Worm (Caenorhabditis elegans) whole organism, L3 larva: ENCODE measurements around the gene tbc-17.

Experiments
- elt-3 ChIP-seq, 3 experiments: fragments of 150-350 bp in 1 of 3; sonication (generic microtip) in 2 of 3; optimal IDR thresholded peaks; 2 replicates in 2 of 3; 4 replicates in 1 of 3; lab custom pipeline; 2014 to 2017; ENCODE audit warnings: missing biosample characterization in 3 of 3, missing genetic modification characterization in 3 of 3
- fos-1 ChIP-seq: fragments of 150-350 bp; optimal IDR thresholded peaks from 2 replicates; lab custom pipeline; 2014; ENCODE audit warnings: missing biosample characterization, missing genetic modification characterization
- nhr-23 ChIP-seq: fragments of 150-350 bp; optimal IDR thresholded peaks from 2 replicates; lab custom pipeline; 2014; ENCODE audit warnings: missing biosample characterization, missing genetic modification reagents, missing genetic modification characterization
- nhr-76 ChIP-seq: fragments of 150-350 bp; sonication (generic microtip); optimal IDR thresholded peaks from 5 replicates; lab custom pipeline; 2014; ENCODE audit warnings: missing biosample characterization, missing genetic modification characterization
- nhr-77 ChIP-seq: fragments of 150-350 bp; optimal IDR thresholded peaks from 2 replicates; lab custom pipeline; 2014; ENCODE audit warnings: missing biosample characterization, missing genetic modification characterization
- pqm-1 ChIP-seq: fragments of 150-350 bp; optimal IDR thresholded peaks from 2 replicates; lab custom pipeline; 2017; ENCODE audit warnings: missing biosample characterization, missing genetic modification characterization, inconsistent platforms
- ztf-4 ChIP-seq: fragments of 150-350 bp; optimal IDR thresholded peaks from 2 replicates; lab custom pipeline; 2014; ENCODE audit warnings: missing biosample characterization, missing genetic modification characterization

ce11 chrII:12679635-12680034 lies 14.6 kb upstream of the tbc-17 start, which contains the start of the genes Y38E10A.33 and cox-10:
- TF ChIP-seq nhr-23 (tag; lab: Kevin White, UChicago) (peak; percentile 77), ztf-4 (tag; lab: Kevin White, UChicago) (no peak), nhr-76 (tag; lab: Kevin White, UChicago) (no peak), fos-1 (no peak), nhr-77 (no peak), pqm-1 (tag; lab: Kevin White, UChicago) (no peak), elt-3 (tag; optimal IDR thresholded peaks at IDR 0.05; lab: Kevin White, UChicago) (no peak)
